Worm (Caenorhabditis elegans): ENCODE results near the gene grl-26.

ce11 chrIV:288027-288426 is 34.6 kb downstream of the grl-26 start, which contains the start of gene T21D12.14:
- TF ChIP-seq him-1 (tag; optimal IDR thresholded peaks at IDR 0.05) (no peak), dao-5 (tag; optimal IDR thresholded peaks at IDR 0.05) (no peak)

Measured in whole organism, L4/young adult.